Fruit fly (Drosophila melanogaster): Measurements from ENCODE around the gene Cisd2.

DNA sequence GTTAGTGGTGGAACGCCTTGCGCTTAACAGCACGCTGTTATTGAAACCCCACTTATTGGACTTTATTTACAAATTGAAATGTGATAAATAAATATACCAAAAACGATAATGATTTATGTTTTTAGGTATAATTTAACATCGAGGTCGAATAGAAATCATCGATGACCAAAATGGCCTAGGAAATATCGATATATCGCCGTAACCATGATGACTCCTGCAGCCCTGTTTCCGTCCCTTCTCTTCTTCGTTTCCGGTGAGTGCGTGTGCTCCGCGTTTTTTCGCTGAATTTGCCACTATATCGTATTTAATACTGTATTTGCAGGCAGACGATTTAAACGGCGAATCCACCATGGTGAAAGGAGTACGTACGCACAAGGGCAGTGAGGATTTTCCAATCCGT, 3.3 kb downstream of the Cisd2 start, which contains the start of gene eEF1gamma:
- TF ChIP-seq Myc (optimal IDR thresholded peaks at IDR 0.05) (no peak), ttk (optimal IDR thresholded peaks at IDR 0.05) (no peak), Sin3A (optimal IDR thresholded peaks at IDR 0.05) (no peak), psq (optimal IDR thresholded peaks at IDR 0.05) (no peak)

Data from Kc167 (cell line).